Fruit fly (Drosophila melanogaster) whole organism, embryonic: ENCODE data around the gene CG34281.

Experiments used
- ATbp ChIP-seq: fragments of 200-800 bp; sonication (Bioruptor generic); optimal IDR thresholded peaks from 2 replicates; lab custom pipeline; 2017; ENCODE audit warnings: missing biosample characterization, mild to moderate bottlenecking, missing genetic modification characterization, missing genetic modification reagents
- Awh ChIP-seq: fragments of 200-800 bp; sonication (Bioruptor generic); IDR thresholded peaks from 2 replicates; pipeline ENCODE4, ENCODE4 v1.3.6; 2022; ENCODE audit warnings: missing biosample characterization, missing genetic modification characterization
- Bdp1 ChIP-seq: fragments of 200-800 bp; sonication (Bioruptor generic); optimal IDR thresholded peaks from 3 replicates; lab custom pipeline; 2016; ENCODE audit warnings: missing biosample characterization, missing genetic modification characterization
- CG11093 ChIP-seq: fragments of 200-800 bp; sonication (Bioruptor generic); IDR thresholded peaks from 3 replicates; pipeline ENCODE4 v1.3.6; 2022; ENCODE audit warnings: missing biosample characterization, missing genetic modification characterization
- CG14860 ChIP-seq: fragments of 200-800 bp; sonication (Bioruptor generic); IDR thresholded peaks from 3 replicates; pipeline ENCODE4 v1.3.6; 2022; ENCODE audit warnings: missing biosample characterization, missing genetic modification characterization; ENCODE audit not compliant: partially characterized antibody
- CG15696 ChIP-seq: fragments of 200-800 bp; sonication (Bioruptor generic); optimal IDR thresholded peaks from 2 replicates; lab custom pipeline; 2019; ENCODE audit warnings: missing biosample characterization, mild to moderate bottlenecking, missing genetic modification characterization, moderate library complexity
- CG17912 ChIP-seq: fragments of 200-800 bp; sonication (Bioruptor generic); optimal IDR thresholded peaks from 2 replicates; lab custom pipeline; 2018; ENCODE audit warnings: missing biosample characterization, mild to moderate bottlenecking, missing genetic modification characterization
- CG2712 ChIP-seq: fragments of 200-800 bp; optimal IDR thresholded peaks from 3 replicates; lab custom pipeline; 2019; ENCODE audit warnings: missing biosample characterization, mild to moderate bottlenecking, missing genetic modification characterization, moderate library complexity
- CG32532 ChIP-seq: fragments of 200-800 bp; sonication (Bioruptor generic); IDR thresholded peaks from 2 replicates; pipeline ENCODE4 v1.3.6; 2022; ENCODE audit warnings: missing biosample characterization, missing genetic modification characterization
- CG4707 ChIP-seq: fragments of 200-800 bp; sonication (Bioruptor generic); optimal IDR thresholded peaks from 2 replicates; lab custom pipeline; 2018; ENCODE audit warnings: missing biosample characterization, mild to moderate bottlenecking, missing genetic modification characterization, moderate library complexity
- CG6272 ChIP-seq: fragments of 200-800 bp; sonication (Bioruptor generic); IDR thresholded peaks from 2 replicates; pipeline ENCODE4 v1.3.6; 2022; ENCODE audit warnings: missing biosample characterization, missing genetic modification characterization
- CG6791 ChIP-seq: fragments of 200-800 bp; sonication (Bioruptor generic); IDR thresholded peaks from 3 replicates; pipeline ENCODE4 v1.3.6; 2022; ENCODE audit warnings: missing biosample characterization, missing genetic modification characterization; ENCODE audit not compliant: partially characterized antibody
- CG7556 ChIP-seq: fragments of 200-800 bp; sonication (Bioruptor generic); optimal IDR thresholded peaks from 2 replicates; lab custom pipeline; 2017; ENCODE audit warnings: missing biosample characterization, mild to moderate bottlenecking, missing genetic modification characterization
- CG8359 ChIP-seq: fragments of 200-800 bp; sonication (Bioruptor generic); optimal IDR thresholded peaks from 2 replicates; lab custom pipeline; 2017; ENCODE audit warnings: missing biosample characterization, mild to moderate bottlenecking, missing genetic modification characterization, borderline replicate concordance
- CG9932 ChIP-seq: fragments of 200-800 bp; sonication (Bioruptor generic); IDR thresholded peaks from 2 replicates; pipeline ENCODE4 v1.3.6; 2022; ENCODE audit warnings: missing biosample characterization, missing genetic modification characterization
- CTCF ChIP-seq: fragments of 200-800 bp; sonication (Bioruptor generic); optimal IDR thresholded peaks from 2 replicates; lab custom pipeline; 2017; ENCODE audit warnings: missing biosample characterization, mild to moderate bottlenecking, missing genetic modification characterization, moderate library complexity
- CoRest ChIP-seq: fragments of 200-800 bp; sonication (Bioruptor generic); optimal IDR thresholded peaks from 3 replicates; lab custom pipeline; 2018; ENCODE audit warnings: missing biosample characterization, mild to moderate bottlenecking, missing genetic modification characterization, moderate library complexity
- D ChIP-seq, 2 experiments: fragments of 200-800 bp in 1 of 2; fragments of >200 bp in 1 of 2; sonication (Bioruptor generic) in 1 of 2; optimal IDR thresholded peaks; 2 replicates in 1 of 2; 3 replicates in 1 of 2; lab custom pipeline; 2017; ENCODE audit warnings: mild to moderate bottlenecking in 1 of 2, missing biosample characterization in 1 of 2, missing genetic modification characterization in 1 of 2, missing genetic modification reagents in 1 of 2
- Dp ChIP-seq: fragments of 200-800 bp; sonication (Bioruptor generic); optimal IDR thresholded peaks from 2 replicates; lab custom pipeline; 2018; ENCODE audit warnings: missing biosample characterization, mild to moderate bottlenecking, missing genetic modification characterization, moderate library complexity
- Ets97D ChIP-seq: fragments of 200-800 bp; sonication (Bioruptor generic); optimal IDR thresholded peaks from 3 replicates; lab custom pipeline; 2016; ENCODE audit warnings: missing biosample characterization, missing genetic modification characterization
- Fer2 ChIP-seq: fragments of 200-800 bp; sonication (Bioruptor generic); optimal IDR thresholded peaks from 2 replicates; lab custom pipeline; 2018; ENCODE audit warnings: missing biosample characterization, mild to moderate bottlenecking, missing genetic modification characterization, moderate library complexity
- Opbp ChIP-seq: fragments of 200-800 bp; sonication (Bioruptor generic); IDR thresholded peaks from 3 replicates; pipeline ENCODE4 v1.3.6; 2022; ENCODE audit warnings: missing biosample characterization, missing genetic modification characterization; ENCODE audit not compliant: partially characterized antibody
- Pdp1 ChIP-seq, 2 experiments: fragments of 200-800 bp; sonication (Bioruptor generic); optimal IDR thresholded peaks; 3 replicates each; lab custom pipeline; 2016; ENCODE audit warnings: missing biosample characterization in 2 of 2, missing genetic modification characterization in 2 of 2, mild to moderate bottlenecking in 1 of 2, moderate library complexity in 1 of 2
- Xrp1 ChIP-seq: fragments of 200-800 bp; sonication (Bioruptor generic); IDR thresholded peaks from 2 replicates; pipeline ENCODE4 v1.3.6; 2022; ENCODE audit warnings: missing biosample characterization, missing genetic modification characterization
- abd-A ChIP-seq: fragments of 200-800 bp; sonication (Bioruptor generic); optimal IDR thresholded peaks from 3 replicates; lab custom pipeline; 2019; ENCODE audit warnings: missing biosample characterization, mild to moderate bottlenecking, missing genetic modification characterization, moderate library complexity
- amos ChIP-seq: fragments of 200-800 bp; sonication (Bioruptor generic); IDR thresholded peaks from 2 replicates; pipeline ENCODE4 v1.3.6; 2022; ENCODE audit warnings: missing biosample characterization, missing genetic modification characterization; ENCODE audit not compliant: partially characterized antibody
- aop ChIP-seq: fragments of 200-800 bp; sonication (Bioruptor generic); IDR thresholded peaks from 2 replicates; pipeline ENCODE4 v1.3.6; 2022; ENCODE audit warnings: missing biosample characterization, missing genetic modification characterization
- ato ChIP-seq: fragments of 200-800 bp; sonication (Bioruptor generic); IDR thresholded peaks from 2 replicates; pipeline ENCODE4 v1.3.6; 2022; ENCODE audit warnings: missing biosample characterization, missing genetic modification characterization; ENCODE audit not compliant: partially characterized antibody
- bowl ChIP-seq: fragments of 200-800 bp; sonication (Bioruptor generic); IDR thresholded peaks from 2 replicates; pipeline ENCODE4 v1.3.6; 2022; ENCODE audit warnings: missing biosample characterization, missing genetic modification characterization
- cwo ChIP-seq: fragments of 200-800 bp; sonication (Bioruptor generic); optimal IDR thresholded peaks from 3 replicates; lab custom pipeline; 2017; ENCODE audit warnings: missing biosample characterization, missing genetic modification characterization, mild to moderate bottlenecking, moderate library complexity, missing genetic modification reagents
- disco-r ChIP-seq: fragments of 200-800 bp; sonication (Bioruptor generic); optimal IDR thresholded peaks from 2 replicates; lab custom pipeline; 2016; ENCODE audit warnings: missing biosample characterization, missing genetic modification characterization
- dysf ChIP-seq: fragments of 200-800 bp; sonication (Bioruptor generic); IDR thresholded peaks from 3 replicates; pipeline ENCODE4 v1.3.6; 2022; ENCODE audit warnings: missing biosample characterization, missing genetic modification characterization
- jing ChIP-seq: fragments of 200-800 bp; sonication (Bioruptor generic); optimal IDR thresholded peaks from 2 replicates; lab custom pipeline; 2018; ENCODE audit warnings: missing biosample characterization, mild to moderate bottlenecking, missing genetic modification characterization
- ken ChIP-seq: fragments of 200-800 bp; sonication (Bioruptor generic); IDR thresholded peaks from 3 replicates; pipeline ENCODE4 v1.3.6; 2022; ENCODE audit warnings: missing biosample characterization, missing genetic modification characterization
- kni ChIP-seq: fragments of 200-800 bp; sonication (Bioruptor generic); optimal IDR thresholded peaks from 3 replicates; lab custom pipeline; 2017; ENCODE audit warnings: mild to moderate bottlenecking, missing biosample characterization, missing genetic modification reagents, missing genetic modification characterization
- knrl ChIP-seq: fragments of 200-800 bp; sonication (Bioruptor generic); IDR thresholded peaks from 3 replicates; pipeline ENCODE4 v1.3.6; 2022; ENCODE audit warnings: missing biosample characterization, missing genetic modification characterization; ENCODE audit not compliant: partially characterized antibody
- lab ChIP-seq: fragments of 200-800 bp; sonication (Bioruptor generic); optimal IDR thresholded peaks from 3 replicates; lab custom pipeline; 2017; ENCODE audit warnings: missing biosample characterization, missing genetic modification characterization, mild to moderate bottlenecking, moderate library complexity, missing genetic modification reagents
- pros ChIP-seq: fragments of 200-800 bp; sonication (Bioruptor generic); optimal IDR thresholded peaks from 3 replicates; lab custom pipeline; 2019; ENCODE audit warnings: missing biosample characterization, mild to moderate bottlenecking, missing genetic modification characterization, moderate library complexity
- sna ChIP-seq: fragments of 200-800 bp; sonication (Bioruptor generic); IDR thresholded peaks from 2 replicates; pipeline ENCODE4 v1.3.6; 2022; ENCODE audit warnings: missing biosample characterization, missing genetic modification characterization; ENCODE audit not compliant: partially characterized antibody
- tna ChIP-seq: fragments of 200-800 bp; sonication (Bioruptor generic); IDR thresholded peaks from 2 replicates; pipeline ENCODE4 v1.3.6; 2022; ENCODE audit warnings: missing biosample characterization, missing genetic modification characterization; ENCODE audit not compliant: partially characterized antibody
- twi ChIP-seq: fragments of 200-800 bp; optimal IDR thresholded peaks from 2 replicates; lab custom pipeline; 2019; ENCODE audit warnings: missing biosample characterization, mild to moderate bottlenecking, missing genetic modification characterization, moderate library complexity
- vnd ChIP-seq: fragments of 200-800 bp; sonication (Bioruptor generic); IDR thresholded peaks from 3 replicates; pipeline ENCODE4 v1.3.6; 2022; ENCODE audit warnings: missing biosample characterization, missing genetic modification characterization; ENCODE audit not compliant: partially characterized antibody
- vvl ChIP-seq: fragments of 200-800 bp; sonication (Bioruptor generic); IDR thresholded peaks from 2 replicates; pipeline ENCODE4 v1.3.6; 2022; ENCODE audit warnings: missing biosample characterization, missing genetic modification characterization
- z ChIP-seq: fragments of 200-800 bp; sonication (Bioruptor generic); IDR thresholded peaks from 3 replicates; pipeline ENCODE4 v1.3.6; 2022; ENCODE audit warnings: missing biosample characterization, missing genetic modification characterization
- zen ChIP-seq: fragments of 200-800 bp; sonication (Bioruptor generic); optimal IDR thresholded peaks from 3 replicates; lab custom pipeline; 2018; ENCODE audit warnings: missing biosample characterization, mild to moderate bottlenecking, missing genetic modification characterization, moderate library complexity

The CG34281 gene

dm6 chr3R:17646102-17647050, 33.7 kb downstream of the CG34281 start (continued):
- TF ChIP-seq CG14860 (GFP tag; lab: Robert Waterston, UW) (peak; percentile 54), dysf (GFP tag; lab: Robert Waterston, UW) (0 out of 3 replicates have a peak, but pooled peaks have one; percentile 23), aop (GFP tag; lab: Robert Waterston, UW) (no peak), CG6791 (GFP tag; lab: Robert Waterston, UW) (peak; percentile 78), CG17912 (GFP tag; lab: Kevin White, UChicago) (no peak), Bdp1 (peak; percentile 98), sna (GFP tag; lab: Robert Waterston, UW) (peak; percentile 62; the same call in 1 of the 2 replicates), CTCF (GFP tag; lab: Kevin White, UChicago) (no peak), pros (peak; percentile 19), Opbp (GFP tag; lab: Robert Waterston, UW) (peak; percentile 70), CG2712 (tag; lab: Kevin White, UChicago) (peak; percentile 9), tna (GFP tag; lab: Robert Waterston, UW) (peak; percentile 59; the same call in 1 of the 2 replicates), Ets97D (GFP tag; lab: Kevin White, UChicago) (peak; percentile 6), Xrp1 (GFP tag; lab: Robert Waterston, UW) (0 out of 2 replicates have a peak, but pooled peaks have one; percentile 21), kni (GFP tag; lab: Kevin White, UChicago) (peak; percentile 6), bowl (GFP tag; lab: Robert Waterston, UW) (no peak), z (GFP tag; lab: Robert Waterston, UW) (0 out of 3 replicates have a peak, but pooled peaks have one; percentile 21), CG6272 (0 out of 2 replicates have a peak, but pooled peaks have one; percentile 15), CG9932 (peak; percentile 46; the same call in 1 of the 2 replicates), ato (peak; percentile 65; the same call in 1 of the 2 replicates), CG4707 (GFP tag; lab: Kevin White, UChicago) (no peak), cwo (GFP tag; lab: Kevin White, UChicago) (no peak), lab (GFP tag; lab: Kevin White, UChicago) (peak; percentile 11), Fer2 (tag; lab: Kevin White, UChicago) (no peak), vnd (GFP tag; lab: Robert Waterston, UW) (peak; percentile 63; the same call in 2 of the 3 replicates), CG32532 (GFP tag; lab: Robert Waterston, UW) (no peak), abd-A (tag; lab: Kevin White, UChicago) (peak; percentile 22), amos (GFP tag; lab: Robert Waterston, UW) (peak; percentile 76)

- TF ChIP-seq jing (GFP tag; lab: Kevin White, UChicago) (no peak), CG11093 (GFP tag; lab: Robert Waterston, UW) (no peak), knrl (GFP tag; lab: Robert Waterston, UW) (peak; percentile 29; the same call in 1 of the 3 replicates), vvl (GFP tag; lab: Robert Waterston, UW) (peak; percentile 45), ATbp (GFP tag; lab: Kevin White, UChicago) (no peak), zen (tag; lab: Kevin White, UChicago) (peak; percentile 15), Bdp1 (peak; percentile 60), Dp (GFP tag; lab: Kevin White, UChicago) (peak; percentile 86), ken (GFP tag; lab: Robert Waterston, UW) (no peak), disco-r (GFP tag; lab: Kevin White, UChicago) (no peak), CG7556 (GFP tag; lab: Kevin White, UChicago) (no peak), CG8359 (no peak), tna (GFP tag; lab: Robert Waterston, UW) (no peak), Awh (GFP tag; lab: Robert Waterston, UW) (no peak), D (optimal IDR thresholded peaks at IDR 0.05; lab: Kevin White, UChicago) (no peak), D (GFP tag; optimal IDR thresholded peaks at IDR 0.05; lab: Kevin White, UChicago) (no peak), CoRest (tag; lab: Kevin White, UChicago) (peak; percentile 12), twi (tag; lab: Kevin White, UChicago) (no peak), Pdp1 (GFP tag; optimal IDR thresholded peaks at IDR 0.05; lab: Kevin White, UChicago) (peak in 1 of 2 experiments; percentile 88), CG15696 (peak; percentile 8)
Measured at dm6 chr3R:17647444-17647843, 34.8 kb downstream of the CG34281 start, which contains the start of gene CG14322. Gene CG14322, plus strand, starts transcription at chr3R:17647679.
